Worm (Caenorhabditis elegans): ENCODE data around the gene F42A6.6.

DNA sequence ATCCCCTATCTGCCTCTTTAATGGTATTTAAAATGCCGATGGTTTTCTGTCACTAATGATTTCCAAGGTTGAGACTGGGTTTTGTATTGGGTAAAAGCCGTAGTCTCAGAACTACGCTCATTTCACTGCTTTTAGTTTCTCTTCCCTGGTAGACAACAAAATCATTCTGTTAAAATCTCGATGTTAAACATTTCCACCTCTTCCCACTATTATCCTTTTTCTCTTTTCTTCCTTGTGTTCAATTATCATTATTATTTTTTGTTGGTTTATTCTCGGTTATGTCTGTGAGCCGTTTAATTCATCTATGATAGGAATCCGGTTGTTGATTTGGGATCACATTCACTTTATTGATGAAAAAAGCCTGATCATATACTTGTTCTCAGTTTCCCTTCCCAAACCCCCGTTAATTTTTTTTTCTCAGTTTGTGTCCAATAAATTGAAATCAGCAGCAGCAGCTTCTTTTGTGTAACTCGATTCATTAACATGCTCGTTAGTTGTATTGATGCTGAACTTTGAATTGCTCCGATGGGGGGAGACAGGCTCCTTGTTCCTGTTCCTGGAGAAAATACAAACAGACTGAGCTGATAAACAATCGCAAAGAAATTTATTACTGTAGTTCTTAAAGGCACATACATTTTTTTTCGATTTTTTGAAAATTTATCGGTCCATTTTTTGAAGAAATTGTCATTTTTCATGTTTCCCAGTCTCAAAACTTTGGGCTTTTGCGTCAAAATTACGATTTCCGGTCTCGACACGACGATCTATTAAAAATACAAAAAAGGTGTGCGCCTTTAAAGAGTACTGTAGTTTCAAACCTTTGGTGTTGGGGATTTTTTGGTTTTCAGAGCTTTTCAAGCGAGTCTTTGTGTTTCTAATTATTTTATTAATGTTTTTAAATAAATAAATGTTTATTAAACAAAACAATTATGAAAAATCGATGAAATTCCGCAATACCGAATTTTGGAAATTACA is 39.8 kb downstream of the F42A6.6 start:
- TF ChIP-seq snpc-4 (tag; optimal IDR thresholded peaks at IDR 0.05) (no peak), ceh-82 (tag; optimal IDR thresholded peaks at IDR 0.05) (no peak), dpl-1 (GFP tag; optimal IDR thresholded peaks at IDR 0.05) (no peak), nhr-76 (tag; optimal IDR thresholded peaks at IDR 0.05) (no peak), unc-62 (GFP tag; optimal IDR thresholded peaks at IDR 0.05 in 1 of 2) (peak in 1 of 2 experiments; percentile 27), unc-62 (tag; optimal IDR thresholded peaks at IDR 0.05) (no peak), snpc-1.2 (GFP tag; IDR thresholded peaks at IDR 0.05) (no peak)

Measured in whole organism, L4 larva.